Fruit fly (Drosophila melanogaster) whole organism, embryonic: ENCODE measurements around the gene CG5913.

ENCODE experiments used
- Atf6 ChIP-seq: fragments of 200-800 bp; sonication (Bioruptor generic); IDR thresholded peaks from 2 replicates; pipeline ENCODE4 v1.3.6; 2022; ENCODE audit warnings: missing biosample characterization, missing genetic modification characterization
- CG11085 ChIP-seq: fragments of 200-800 bp; sonication (Bioruptor generic); IDR thresholded peaks from 2 replicates; pipeline ENCODE4 v1.3.6; 2022; ENCODE audit warnings: missing biosample characterization, missing genetic modification characterization
- CG11456 ChIP-seq: fragments of 200-800 bp; sonication (Bioruptor generic); IDR thresholded peaks from 3 replicates; pipeline ENCODE4 v1.3.6; 2022; ENCODE audit warnings: missing biosample characterization, missing genetic modification characterization
- CG12659 ChIP-seq: fragments of 200-800 bp; sonication (Bioruptor generic); optimal IDR thresholded peaks from 3 replicates; lab custom pipeline; 2017; ENCODE audit warnings: mild to moderate bottlenecking, missing biosample characterization, missing genetic modification reagents, missing genetic modification characterization
- CG13624 ChIP-seq: fragments of 200-800 bp; sonication (Bioruptor generic); optimal IDR thresholded peaks from 2 replicates; lab custom pipeline; 2016; ENCODE audit warnings: missing biosample characterization, missing genetic modification characterization
- CG15011 ChIP-seq: fragments of 200-800 bp; sonication (Bioruptor generic); optimal IDR thresholded peaks from 3 replicates; lab custom pipeline; 2018; ENCODE audit warnings: missing biosample characterization, mild to moderate bottlenecking, missing genetic modification characterization
- CG15479 ChIP-seq: fragments of 200-800 bp; sonication (Bioruptor generic); optimal IDR thresholded peaks from 3 replicates; lab custom pipeline; 2019; ENCODE audit warnings: missing biosample characterization, mild to moderate bottlenecking, missing genetic modification characterization, moderate library complexity
- CG2120 ChIP-seq: fragments of 200-800 bp; sonication (Bioruptor generic); optimal IDR thresholded peaks from 3 replicates; lab custom pipeline; 2016; ENCODE audit warnings: missing biosample characterization, missing genetic modification characterization
- CG2889 ChIP-seq: fragments of 200-800 bp; sonication (Bioruptor generic); IDR thresholded peaks from 3 replicates; pipeline ENCODE4 v1.3.6; 2022; ENCODE audit warnings: missing biosample characterization, missing genetic modification characterization
- CG30431 ChIP-seq: fragments of 200-800 bp; sonication (Bioruptor generic); optimal IDR thresholded peaks from 2 replicates; lab custom pipeline; 2017; ENCODE audit warnings: missing biosample characterization, missing genetic modification characterization
- CG32772 ChIP-seq: fragments of 200-800 bp; sonication (Bioruptor generic); IDR thresholded peaks from 2 replicates; pipeline ENCODE4 v1.3.6; 2022; ENCODE audit warnings: missing biosample characterization, missing genetic modification characterization
- CG34224 ChIP-seq: fragments of 200-800 bp; sonication (Bioruptor generic); IDR thresholded peaks from 3 replicates; pipeline ENCODE4 v1.3.6; 2022; ENCODE audit warnings: missing biosample characterization, missing genetic modification characterization; ENCODE audit not compliant: partially characterized antibody
- CG4617 ChIP-seq: fragments of 200-800 bp; sonication (Bioruptor generic); optimal IDR thresholded peaks from 3 replicates; lab custom pipeline; 2016; ENCODE audit warnings: missing biosample characterization, missing genetic modification characterization, borderline replicate concordance
- CG4854 ChIP-seq: fragments of 200-800 bp; sonication (Bioruptor generic); optimal IDR thresholded peaks from 2 replicates; lab custom pipeline; 2016; ENCODE audit warnings: missing biosample characterization, missing genetic modification characterization, inconsistent platforms
- CG6175 ChIP-seq: fragments of 200-800 bp; sonication (Bioruptor generic); IDR thresholded peaks from 3 replicates; pipeline ENCODE4 v1.3.6; 2022; ENCODE audit warnings: missing biosample characterization, missing genetic modification characterization
- CG7556 ChIP-seq: fragments of 200-800 bp; sonication (Bioruptor generic); optimal IDR thresholded peaks from 2 replicates; lab custom pipeline; 2017; ENCODE audit warnings: missing biosample characterization, mild to moderate bottlenecking, missing genetic modification characterization
- CoRest ChIP-seq: fragments of 200-800 bp; sonication (Bioruptor generic); optimal IDR thresholded peaks from 3 replicates; lab custom pipeline; 2018; ENCODE audit warnings: missing biosample characterization, mild to moderate bottlenecking, missing genetic modification characterization, moderate library complexity
- CrebB ChIP-seq: fragments of 200-800 bp; sonication (Bioruptor generic); optimal IDR thresholded peaks from 3 replicates; lab custom pipeline; 2018; ENCODE audit warnings: missing biosample characterization, mild to moderate bottlenecking, missing genetic modification characterization
- D19B ChIP-seq: fragments of 200-800 bp; sonication (Bioruptor generic); optimal IDR thresholded peaks from 2 replicates; lab custom pipeline; 2017; ENCODE audit warnings: missing biosample characterization, mild to moderate bottlenecking, missing genetic modification characterization
- Drgx ChIP-seq: fragments of 200-800 bp; sonication (Bioruptor generic); IDR thresholded peaks from 2 replicates; pipeline ENCODE4 v1.3.6; 2022; ENCODE audit warnings: missing biosample characterization, missing genetic modification characterization
- E2f1 ChIP-seq: fragments of 200-800 bp; sonication (Bioruptor generic); IDR thresholded peaks from 2 replicates; pipeline ENCODE4 v1.3.6; 2022; ENCODE audit warnings: missing biosample characterization, missing genetic modification characterization
- Ets65A ChIP-seq: fragments of 200-800 bp; sonication (Bioruptor generic); peaks from one replicate; lab custom pipeline; 2016; ENCODE audit warnings: missing biosample characterization, missing genetic modification characterization
- Gug ChIP-seq: fragments of 200-800 bp; sonication (Bioruptor generic); IDR thresholded peaks from 4 replicates; pipeline ENCODE4 v1.3.6; 2022; ENCODE audit warnings: missing biosample characterization, missing genetic modification characterization
- HLHmδ ChIP-seq: fragments of 200-800 bp; sonication (Bioruptor generic); optimal IDR thresholded peaks from 2 replicates; lab custom pipeline; 2018; ENCODE audit warnings: missing biosample characterization, mild to moderate bottlenecking, missing genetic modification characterization, moderate library complexity
- Hr3 ChIP-seq: fragments of 200-800 bp; sonication (Bioruptor generic); optimal IDR thresholded peaks from 3 replicates; lab custom pipeline; 2016; ENCODE audit warnings: missing biosample characterization, missing genetic modification characterization
- Lhr ChIP-seq: fragments of 200-800 bp; sonication (Bioruptor generic); optimal IDR thresholded peaks from 3 replicates; lab custom pipeline; 2017; ENCODE audit warnings: mild to moderate bottlenecking, missing biosample characterization, missing genetic modification reagents, missing genetic modification characterization
- Lpt ChIP-seq: fragments of >200 bp; optimal IDR thresholded peaks from 2 replicates; lab custom pipeline; 2018; ENCODE audit warnings: missing biosample characterization, missing genetic modification characterization
- Oli ChIP-seq: fragments of 200-800 bp; sonication (Bioruptor generic); optimal IDR thresholded peaks from 2 replicates; lab custom pipeline; 2018; ENCODE audit warnings: missing biosample characterization, mild to moderate bottlenecking, missing genetic modification characterization, moderate library complexity
- Ssrp ChIP-seq: fragments of 200-800 bp; sonication (Bioruptor generic); optimal IDR thresholded peaks from 2 replicates; lab custom pipeline; 2018; ENCODE audit warnings: missing biosample characterization, mild to moderate bottlenecking, missing genetic modification characterization, moderate library complexity
- Trl ChIP-seq, 3 experiments: fragments of >200 bp in 2 of 3; fragments of 200-800 bp in 1 of 3; sonication (Bioruptor generic) in 1 of 3; optimal IDR thresholded peaks; 2 replicates in 1 of 3; 3 replicates in 2 of 3; lab custom pipeline; 2016 to 2017; ENCODE audit warnings: missing biosample characterization in 1 of 3, missing genetic modification characterization in 1 of 3
- bab2 ChIP-seq: fragments of 200-800 bp; sonication (Bioruptor generic); optimal IDR thresholded peaks from 2 replicates; lab custom pipeline; 2016; ENCODE audit warnings: missing biosample characterization, missing genetic modification characterization
- bsh ChIP-seq, 2 experiments: fragments of 200-800 bp; sonication (Bioruptor generic); optimal IDR thresholded peaks; 2 replicates each; lab custom pipeline; 2017 to 2018; ENCODE audit warnings: mild to moderate bottlenecking in 2 of 2, missing biosample characterization in 2 of 2, missing genetic modification characterization in 2 of 2, moderate library complexity in 1 of 2
- chinmo ChIP-seq: fragments of 200-800 bp; sonication (Bioruptor generic); IDR thresholded peaks from 4 replicates; pipeline ENCODE4 v1.3.6; 2022; ENCODE audit warnings: missing biosample characterization, missing genetic modification characterization; ENCODE audit not compliant: partially characterized antibody
- chm ChIP-seq: fragments of 200-800 bp; sonication (Bioruptor generic); IDR thresholded peaks from 2 replicates; pipeline ENCODE4 v1.3.6; 2022; ENCODE audit warnings: missing biosample characterization, missing genetic modification characterization
- ewg ChIP-seq: fragments of 200-800 bp; sonication (Bioruptor generic); optimal IDR thresholded peaks from 3 replicates; lab custom pipeline; 2017; ENCODE audit warnings: mild to moderate bottlenecking, missing biosample characterization, missing genetic modification reagents, missing genetic modification characterization
- jing ChIP-seq: fragments of 200-800 bp; sonication (Bioruptor generic); optimal IDR thresholded peaks from 2 replicates; lab custom pipeline; 2018; ENCODE audit warnings: missing biosample characterization, mild to moderate bottlenecking, missing genetic modification characterization
- lbe ChIP-seq: fragments of 200-800 bp; sonication (Bioruptor generic); optimal IDR thresholded peaks from 2 replicates; lab custom pipeline; 2016; ENCODE audit warnings: missing biosample characterization, mild to moderate bottlenecking, missing genetic modification characterization
- mld ChIP-seq: fragments of 200-800 bp; sonication (Bioruptor generic); IDR thresholded peaks from 3 replicates; pipeline ENCODE4 v1.3.6; 2022; ENCODE audit warnings: missing biosample characterization, missing genetic modification characterization; ENCODE audit not compliant: partially characterized antibody
- phol ChIP-seq: fragments of 200-800 bp; sonication (Bioruptor generic); optimal IDR thresholded peaks from 3 replicates; lab custom pipeline; 2018; ENCODE audit warnings: missing biosample characterization, mild to moderate bottlenecking, missing genetic modification characterization, moderate library complexity
- pzg ChIP-seq: fragments of 200-800 bp; sonication (Bioruptor generic); optimal IDR thresholded peaks from 3 replicates; lab custom pipeline; 2018; ENCODE audit warnings: missing biosample characterization, mild to moderate bottlenecking, missing genetic modification characterization, moderate library complexity
- ranshi ChIP-seq: fragments of 200-800 bp; sonication (Bioruptor generic); IDR thresholded peaks from 2 replicates; pipeline ENCODE4 v1.3.6; 2022; ENCODE audit warnings: missing biosample characterization, missing genetic modification characterization
- salm ChIP-seq: fragments of 200-800 bp; sonication (Bioruptor generic); optimal IDR thresholded peaks from 2 replicates; lab custom pipeline; 2018; ENCODE audit warnings: missing biosample characterization, mild to moderate bottlenecking, missing genetic modification characterization
- sc ChIP-seq, 3 experiments: fragments of >200 bp in 2 of 3; fragments of 200-800 bp in 1 of 3; sonication (Bioruptor generic) in 1 of 3; optimal IDR thresholded peaks; 2 replicates in 2 of 3; 3 replicates in 1 of 3; lab custom pipeline; 2017; ENCODE audit warnings: mild to moderate bottlenecking in 1 of 3, missing biosample characterization in 1 of 3, missing genetic modification characterization in 1 of 3, missing genetic modification reagents in 1 of 3
- scrt ChIP-seq: fragments of 200-800 bp; sonication (Bioruptor generic); optimal IDR thresholded peaks from 2 replicates; lab custom pipeline; 2018; ENCODE audit warnings: missing biosample characterization, mild to moderate bottlenecking, missing genetic modification characterization, moderate library complexity
- sens ChIP-seq: fragments of 200-800 bp; sonication (Bioruptor generic); peaks from one replicate; lab custom pipeline; 2016; ENCODE audit warnings: missing biosample characterization, missing genetic modification characterization
- sob ChIP-seq: fragments of 200-800 bp; sonication (Bioruptor generic); IDR thresholded peaks from 2 replicates; pipeline ENCODE4 v1.3.6; 2022; ENCODE audit warnings: missing biosample characterization, missing genetic modification characterization
- tup ChIP-seq: fragments of 200-800 bp; sonication (Bioruptor generic); optimal IDR thresholded peaks from 2 replicates; lab custom pipeline; 2016; ENCODE audit warnings: missing biosample characterization, mild to moderate bottlenecking, missing genetic modification characterization, moderate library complexity
- unc-4 ChIP-seq: fragments of 200-800 bp; sonication (Bioruptor generic); IDR thresholded peaks from 2 replicates; pipeline ENCODE4 v1.3.6; 2022; ENCODE audit warnings: missing biosample characterization, missing genetic modification characterization; ENCODE audit not compliant: partially characterized antibody
- yki ChIP-seq: fragments of >200 bp; optimal IDR thresholded peaks from 3 replicates; lab custom pipeline; 2018

Gene CG5913

dm6 chr3R:25879324-25879766 is 13.9 kb upstream of the CG5913 start (continued):
- TF ChIP-seq Lhr (GFP tag; lab: Kevin White, UChicago) = peak; percentile 40
- TF ChIP-seq E2f1 (GFP tag; lab: Robert Waterston, UW) = peak; percentile 80
- no peak for TF ChIP-seq chinmo (GFP tag; lab: Robert Waterston, UW)
- TF ChIP-seq tup (GFP tag; lab: Kevin White, UChicago) = peak; percentile 39
- peak; percentile 76 for TF ChIP-seq CG12659 (GFP tag; lab: Kevin White, UChicago)
- peak; percentile 71 for TF ChIP-seq Hr3 (GFP tag; lab: Kevin White, UChicago)
- TF ChIP-seq jing (GFP tag; lab: Kevin White, UChicago) = peak; percentile 63
- no peak for TF ChIP-seq CG15479 (GFP tag; lab: Kevin White, UChicago)
- TF ChIP-seq CG11456 = no peak
- TF ChIP-seq bab2 = peak; percentile 75
- TF ChIP-seq CG4617 (GFP tag; lab: Kevin White, UChicago) = no peak
- no peak for TF ChIP-seq unc-4 (GFP tag; lab: Robert Waterston, UW)
- TF ChIP-seq CG7556 (GFP tag; lab: Kevin White, UChicago) = peak; percentile 53
- TF ChIP-seq pzg (GFP tag; lab: Kevin White, UChicago) = no peak
- peak; percentile 48 for TF ChIP-seq D19B
- TF ChIP-seq Lpt = no peak
- peak; percentile 86 for TF ChIP-seq phol (tag; lab: Kevin White, UChicago)
- TF ChIP-seq CG11085 (GFP tag; lab: Robert Waterston, UW) = no peak; the same call in none of the 2 replicates
- peak; percentile 68 for TF ChIP-seq CG4854 (GFP tag; lab: Kevin White, UChicago)
- no peak for TF ChIP-seq yki (lab: Kevin White, UChicago)
- peak; percentile 81 for TF ChIP-seq Ssrp (tag; lab: Kevin White, UChicago)
- peak; percentile 31 for TF ChIP-seq salm (tag; lab: Kevin White, UChicago)
- TF ChIP-seq CG2120 (GFP tag; lab: Kevin White, UChicago) = peak; percentile 79
- TF ChIP-seq mld = no peak
- peak; percentile 77; the same call in 1 of the 2 replicates for TF ChIP-seq sob (GFP tag; lab: Robert Waterston, UW)
- TF ChIP-seq CG34224 (GFP tag; lab: Robert Waterston, UW) = no peak
- TF ChIP-seq scrt (GFP tag; lab: Kevin White, UChicago) = peak; percentile 58
- TF ChIP-seq CG6175 (GFP tag; lab: Robert Waterston, UW) = no peak; the same call in 2 of the 3 replicates
- TF ChIP-seq Oli = peak; percentile 84
- TF ChIP-seq Drgx (GFP tag; lab: Robert Waterston, UW) = peak; percentile 78
- TF ChIP-seq CoRest (tag; lab: Kevin White, UChicago) = peak; percentile 87
- peak; percentile 96 for TF ChIP-seq Ets65A
- TF ChIP-seq Gug = peak; percentile 67
- peak; percentile 96 for TF ChIP-seq sens (GFP tag; lab: Kevin White, UChicago)
- TF ChIP-seq Atf6 = peak; percentile 65; the same call in 1 of the 2 replicates
- peak; percentile 42 for TF ChIP-seq CG30431 (GFP tag; lab: Kevin White, UChicago)
- TF ChIP-seq ranshi (GFP tag; lab: Robert Waterston, UW) = peak; percentile 85; the same call in 1 of the 2 replicates
- TF ChIP-seq sc (optimal IDR thresholded peaks at IDR 0.05; lab: Kevin White, UChicago) = no peak
- peak; percentile 69 for TF ChIP-seq sc (GFP tag; optimal IDR thresholded peaks at IDR 0.05; lab: Kevin White, UChicago)
- TF ChIP-seq CG13624 = peak; percentile 71
- no peak for TF ChIP-seq lbe (GFP tag; lab: Kevin White, UChicago)
- TF ChIP-seq CrebB = peak; percentile 58
- no peak for TF ChIP-seq CG2889 (GFP tag; lab: Robert Waterston, UW)
- no peak; the same call in 1 of the 2 replicates for TF ChIP-seq chm (GFP tag; lab: Robert Waterston, UW)
- TF ChIP-seq HLHmδ (GFP tag; lab: Kevin White, UChicago) = no peak
- TF ChIP-seq CG32772 (GFP tag; lab: Robert Waterston, UW) = peak; percentile 84
- TF ChIP-seq ewg (GFP tag; lab: Kevin White, UChicago) = peak; percentile 66
- peak; percentile 25 for TF ChIP-seq CG15011 (GFP tag; lab: Kevin White, UChicago)
- peak in 1 of 2 experiments; percentile 92 for TF ChIP-seq bsh (GFP tag; optimal IDR thresholded peaks at IDR 0.05; lab: Kevin White, UChicago)
- TF ChIP-seq Trl (optimal IDR thresholded peaks at IDR 0.05; lab: Kevin White, UChicago) = no peak
- TF ChIP-seq Trl (GFP tag; optimal IDR thresholded peaks at IDR 0.05; lab: Kevin White, UChicago) = no peak
